Worm (Caenorhabditis elegans) whole organism, young adult: Measurements from ENCODE around the gene ZK1307.3.

Experiments used
- F10E7.11 ChIP-seq: sonication (generic microtip); optimal IDR thresholded peaks from 2 replicates; lab custom pipeline; 2017; ENCODE audit warnings: mild to moderate bottlenecking, missing genetic modification characterization, moderate library complexity, missing compliant biosample characterization
- Y67H2A.10 ChIP-seq: fragments of 200-800 bp; sonication (Bioruptor generic); conservative IDR thresholded peaks from 2 replicates; pipeline ENCODE4 v1.3.6; 2022; ENCODE audit warnings: missing genetic modification reagents, missing genetic modification characterization, missing compliant biosample characterization
- ama-1 ChIP-seq, 3 experiments: fragments of 150-350 bp in 1 of 3; sonication (generic microtip) in 2 of 3; optimal IDR thresholded peaks; 2 replicates each; lab custom pipeline; 2014 to 2018; ENCODE audit warnings: missing biosample characterization in 2 of 3, missing genetic modification characterization in 2 of 3, missing genetic modification reagents in 2 of 3
- aptf-2 ChIP-seq: fragments of 200-800 bp; sonication (Bioruptor generic); conservative IDR thresholded peaks from 2 replicates; pipeline ENCODE4 v1.3.6; 2022; ENCODE audit warnings: missing genetic modification reagents, missing genetic modification characterization, missing compliant biosample characterization
- hlh-12 ChIP-seq: sonication (generic microtip); optimal IDR thresholded peaks from 2 replicates; lab custom pipeline; 2016; ENCODE audit warnings: missing genetic modification characterization, missing compliant biosample characterization
- hrde-1 ChIP-seq: sonication (generic microtip); optimal IDR thresholded peaks from 2 replicates; lab custom pipeline; 2016; ENCODE audit warnings: missing genetic modification characterization, mild to moderate bottlenecking, missing compliant biosample characterization, moderate library complexity, missing genotype, missing genetic modification reagents, borderline replicate concordance
- lin-35 ChIP-seq, 3 experiments: fragments of 150-350 bp in 2 of 3; sonication (generic microtip) in 1 of 3; optimal IDR thresholded peaks; 2 replicates each; lab custom pipeline; 2014 to 2018; ENCODE audit warnings: missing biosample characterization in 3 of 3, missing genetic modification characterization in 3 of 3, missing genetic modification reagents in 3 of 3
- pha-4 ChIP-seq: fragments of 150-350 bp; sonication (generic microtip); optimal IDR thresholded peaks from 2 replicates; lab custom pipeline; 2014; ENCODE audit warnings: missing biosample characterization, missing genetic modification reagents, missing genetic modification characterization
- unc-62 ChIP-seq: fragments of 150-350 bp; optimal IDR thresholded peaks from 2 replicates; lab custom pipeline; 2014; ENCODE audit warnings: missing biosample characterization, missing genetic modification reagents, missing genetic modification characterization
- ztf-26 ChIP-seq: sonication (generic microtip); optimal IDR thresholded peaks from 2 replicates; lab custom pipeline; 2017; ENCODE audit warnings: missing genetic modification characterization, missing compliant biosample characterization
- ztf-6 ChIP-seq: fragments of 200-800 bp; sonication (Bioruptor generic); IDR thresholded peaks from 2 replicates; pipeline ENCODE4 v1.3.6; 2022; ENCODE audit warnings: missing genetic modification reagents, missing genetic modification characterization, missing compliant biosample characterization

- TF ChIP-seq unc-62 (GFP tag; lab: Kevin White, UChicago) (no peak), aptf-2 (GFP tag; lab: Robert Waterston, UW) (no peak), ama-1 (optimal IDR thresholded peaks at IDR 0.05; lab: Kevin White, UChicago) (no peak), ama-1 (GFP tag; optimal IDR thresholded peaks at IDR 0.05; lab: Kevin White, UChicago) (no peak), hrde-1 (tag; lab: Kevin White, UChicago) (no peak), ztf-6 (GFP tag; lab: Robert Waterston, UW) (no peak), pha-4 (tag; lab: Kevin White, UChicago) (no peak), F10E7.11 (tag; lab: Kevin White, UChicago) (peak; percentile 6), lin-35 (GFP tag; optimal IDR thresholded peaks at IDR 0.05; lab: Kevin White, UChicago) (no peak), Y67H2A.10 (no peak), hlh-12 (no peak), ztf-26 (tag; lab: Kevin White, UChicago) (no peak)
Observed at ce11 chrII:9618759-9619158, 34.1 kb downstream of the ZK1307.3 start.
